Worm (Caenorhabditis elegans): ENCODE results near the gene mut-14.
A peak's percentile ranks its signal among the peaks of the same experiment; 100 is the strongest.

The mut-14 gene

ce11 chrV:5696177-5696576, 35.7 kb upstream of the mut-14 start:
- TF ChIP-seq sea-1 (GFP tag; conservative IDR thresholded peaks at IDR 0.05) (no peak), ama-1 (optimal IDR thresholded peaks at IDR 0.05) (no peak), ets-7 (tag; optimal IDR thresholded peaks at IDR 0.05) (no peak), tbx-11 (GFP tag; IDR thresholded peaks at IDR 0.05) (no peak), flt-1 (GFP tag; IDR thresholded peaks at IDR 0.05) (no peak), ceh-36 (tag; optimal IDR thresholded peaks at IDR 0.05) (no peak), hnd-1 (tag; optimal IDR thresholded peaks at IDR 0.05) (no peak), hmbx-1 (tag; optimal IDR thresholded peaks at IDR 0.05) (no peak)

- no peak for TF ChIP-seq hnd-1 (tag; optimal IDR thresholded peaks at IDR 0.05)
- no peak for TF ChIP-seq tra-4 (tag; optimal IDR thresholded peaks at IDR 0.05)
- no peak for TF ChIP-seq sea-1 (GFP tag; conservative IDR thresholded peaks at IDR 0.05)
- no peak for TF ChIP-seq aly-1 (tag; optimal IDR thresholded peaks at IDR 0.05)
- no peak for TF ChIP-seq ceh-36 (tag; optimal IDR thresholded peaks at IDR 0.05)
- TF ChIP-seq tbx-37 (GFP tag; conservative IDR thresholded peaks at IDR 0.05): no peak
- TF ChIP-seq ceh-13 (GFP tag; optimal IDR thresholded peaks at IDR 0.05): no peak
- no peak for TF ChIP-seq F13C5.2 (tag; optimal IDR thresholded peaks at IDR 0.05)
- no peak for TF ChIP-seq B0310.2 (tag; optimal IDR thresholded peaks at IDR 0.05)
These were observed 35.1 kb upstream of the mut-14 start for ce11 chrV:5695635-5696034.

DNA sequence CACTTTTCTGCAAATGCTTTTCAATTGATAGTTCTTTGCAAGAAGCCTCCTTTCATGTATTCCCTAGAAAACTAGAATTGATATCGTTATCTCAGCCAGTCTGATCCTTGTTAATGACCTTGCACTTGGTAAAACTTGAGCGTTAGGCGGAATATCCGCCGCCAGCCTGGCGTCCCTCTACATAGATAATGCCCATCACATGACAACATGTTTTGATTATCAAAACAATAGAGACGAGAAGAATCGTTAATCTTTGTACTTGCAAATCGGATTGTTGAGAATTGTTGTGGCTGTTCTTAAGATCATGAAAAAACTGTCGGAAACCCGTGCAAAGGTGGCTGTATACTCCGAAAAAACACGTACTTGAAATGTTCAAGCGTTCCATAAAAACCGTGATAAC, 33.1 kb upstream of the mut-14 start:
- TF ChIP-seq hmg-4 (GFP tag; optimal IDR thresholded peaks at IDR 0.05) (no peak), hnd-1 (tag; optimal IDR thresholded peaks at IDR 0.05) (no peak), B0310.2 (tag; optimal IDR thresholded peaks at IDR 0.05) (no peak), flt-1 (GFP tag; IDR thresholded peaks at IDR 0.05) (no peak), tbx-11 (GFP tag; IDR thresholded peaks at IDR 0.05) (no peak), ceh-36 (tag; optimal IDR thresholded peaks at IDR 0.05) (no peak), scrt-1 (GFP tag; IDR thresholded peaks at IDR 0.05) (no peak), ceh-13 (GFP tag; optimal IDR thresholded peaks at IDR 0.05) (no peak), pes-1 (GFP tag; IDR thresholded peaks at IDR 0.05) (no peak)

DNA sequence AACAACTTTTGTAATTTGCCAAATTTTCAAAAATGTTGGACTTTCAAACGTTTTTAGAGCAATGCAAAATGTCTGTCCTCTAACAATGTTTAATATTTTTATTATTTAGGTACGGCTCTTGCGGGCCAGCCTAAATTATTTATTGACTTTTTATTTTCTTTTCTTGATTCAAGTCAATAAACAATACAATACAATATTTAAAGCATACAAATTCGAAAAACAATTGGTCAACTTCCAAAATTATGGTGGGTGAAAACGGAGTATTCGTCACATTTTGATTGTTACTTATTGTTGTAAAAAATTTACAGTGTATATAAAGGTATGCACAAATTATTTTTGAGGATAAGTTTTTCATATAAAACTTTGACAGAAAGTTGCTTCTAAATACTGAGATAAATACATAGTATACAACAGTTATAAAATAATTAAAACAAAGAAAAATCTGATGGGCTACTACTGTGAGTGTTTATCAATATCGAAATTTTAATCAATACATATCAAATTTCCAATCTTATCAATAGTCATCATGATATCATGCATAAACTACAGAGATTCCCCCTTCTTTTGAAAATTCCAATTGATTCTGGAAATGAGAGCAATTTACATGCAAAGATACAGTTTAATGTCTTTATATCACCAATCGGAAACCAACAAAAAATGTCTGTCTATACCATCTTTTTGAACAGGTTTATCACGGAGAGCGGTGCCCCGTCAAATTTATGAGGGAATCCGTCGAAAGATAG, 31.3 kb upstream of the mut-14 start, which contains the start of gene F25B4.8:
TSS of gene F25B4.8 (minus strand) at position 51 of the 743 bp plus-strand sequence.
- TF ChIP-seq flt-1 (GFP tag; IDR thresholded peaks at IDR 0.05) (no peak), aly-1 (tag; optimal IDR thresholded peaks at IDR 0.05) (no peak), pes-1 (GFP tag; IDR thresholded peaks at IDR 0.05) (no peak), F13C5.2 (tag; optimal IDR thresholded peaks at IDR 0.05) (no peak), hmg-4 (GFP tag; optimal IDR thresholded peaks at IDR 0.05) (no peak), ama-1 (optimal IDR thresholded peaks at IDR 0.05) (no peak), tra-4 (tag; optimal IDR thresholded peaks at IDR 0.05) (no peak), ets-7 (tag; optimal IDR thresholded peaks at IDR 0.05) (no peak), sea-1 (GFP tag; conservative IDR thresholded peaks at IDR 0.05) (no peak), hnd-1 (tag; optimal IDR thresholded peaks at IDR 0.05) (no peak), ceh-13 (GFP tag; optimal IDR thresholded peaks at IDR 0.05) (no peak)

ce11 chrV:5687115-5687979, 26.8 kb upstream of the mut-14 start, which contains the start of gene F25B4.7:
TSS of gene F25B4.7 (minus strand) at chrV:5687226.
- TF ChIP-seq ceh-13 (GFP tag; optimal IDR thresholded peaks at IDR 0.05): no peak
- no peak for TF ChIP-seq F13C5.2 (tag; optimal IDR thresholded peaks at IDR 0.05)
- no peak for TF ChIP-seq aly-1 (tag; optimal IDR thresholded peaks at IDR 0.05)
- no peak for TF ChIP-seq B0310.2 (tag; optimal IDR thresholded peaks at IDR 0.05)
- TF ChIP-seq scrt-1 (GFP tag; IDR thresholded peaks at IDR 0.05): no peak

DNA sequence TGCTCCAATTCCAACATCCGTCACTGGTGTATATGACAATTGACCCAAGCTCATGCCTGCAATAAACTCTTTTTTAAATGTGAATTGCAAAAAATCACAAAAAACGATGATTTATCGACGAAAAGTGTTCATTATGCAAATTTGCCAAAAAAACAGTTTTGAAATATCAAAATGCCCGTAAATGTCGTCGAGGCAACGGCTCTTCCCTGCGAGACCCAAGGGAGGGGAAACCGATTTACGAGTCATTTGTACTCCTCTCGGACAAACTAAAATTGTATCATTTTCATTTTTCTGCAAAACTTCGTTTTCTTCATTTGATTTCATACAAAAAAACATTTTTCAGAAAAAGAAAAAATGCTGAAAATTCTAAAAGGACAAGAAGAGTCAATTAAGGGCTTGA, 24.0 kb upstream of the mut-14 start, which contains the start of the genes hmgs-1 and F25B4.4:
TSS of gene hmgs-1 (minus strand) at position 56 of the 400 bp plus-strand sequence.
TSS of gene F25B4.4 (plus strand) at position 340 of the 400 bp plus-strand sequence.
- TF ChIP-seq pes-1 (GFP tag; IDR thresholded peaks at IDR 0.05) (0 out of 2 replicates have a peak, but pooled peaks have one; percentile 50), flt-1 (GFP tag; IDR thresholded peaks at IDR 0.05) (no peak), tbx-37 (GFP tag; conservative IDR thresholded peaks at IDR 0.05) (no peak), F13C5.2 (tag; optimal IDR thresholded peaks at IDR 0.05) (peak; percentile 42), scrt-1 (GFP tag; IDR thresholded peaks at IDR 0.05) (no peak)

DNA sequence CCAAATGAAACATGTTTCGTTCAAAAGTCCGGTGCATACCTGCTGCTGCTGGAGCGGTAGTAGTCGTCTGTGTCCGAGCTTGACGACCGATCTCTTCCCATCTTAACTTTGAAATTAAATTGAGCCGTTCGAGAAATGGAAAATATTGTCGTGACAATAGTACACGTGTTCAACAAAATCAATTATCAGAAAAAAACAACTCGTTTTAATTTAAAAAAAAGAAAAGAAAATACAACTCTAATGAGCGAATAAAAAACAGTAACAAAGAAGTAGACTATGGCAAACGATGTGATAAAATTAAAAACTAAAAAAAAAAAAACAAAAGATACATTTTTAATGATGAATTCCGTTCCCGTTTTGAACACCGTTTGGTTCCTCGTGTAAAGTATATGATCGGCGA, 22.0 kb upstream of the mut-14 start, which contains the start of gene prp-39:
TSS of gene prp-39 (minus strand) at position 101 of the 400 bp plus-strand sequence.
- no peak for TF ChIP-seq flt-1 (GFP tag; IDR thresholded peaks at IDR 0.05)
- no peak for TF ChIP-seq ceh-13 (GFP tag; optimal IDR thresholded peaks at IDR 0.05)
- no peak for TF ChIP-seq ama-1 (optimal IDR thresholded peaks at IDR 0.05)
- no peak for TF ChIP-seq B0310.2 (tag; optimal IDR thresholded peaks at IDR 0.05)
- no peak for TF ChIP-seq sea-1 (GFP tag; conservative IDR thresholded peaks at IDR 0.05)
- no peak for TF ChIP-seq tbx-37 (GFP tag; conservative IDR thresholded peaks at IDR 0.05)

ce11 chrV:5677947-5678346, 17.4 kb upstream of the mut-14 start:
- no peak for TF ChIP-seq tra-4 (tag; optimal IDR thresholded peaks at IDR 0.05)
- no peak for TF ChIP-seq hmg-4 (GFP tag; optimal IDR thresholded peaks at IDR 0.05)
- TF ChIP-seq scrt-1 (GFP tag; IDR thresholded peaks at IDR 0.05): no peak
- TF ChIP-seq ama-1 (optimal IDR thresholded peaks at IDR 0.05): no peak
- TF ChIP-seq hnd-1 (tag; optimal IDR thresholded peaks at IDR 0.05): no peak
- TF ChIP-seq hmbx-1 (tag; optimal IDR thresholded peaks at IDR 0.05): no peak
- TF ChIP-seq ceh-13 (GFP tag; optimal IDR thresholded peaks at IDR 0.05): no peak
- TF ChIP-seq tbx-11 (GFP tag; IDR thresholded peaks at IDR 0.05): no peak
- no peak for TF ChIP-seq flt-1 (GFP tag; IDR thresholded peaks at IDR 0.05)
- TF ChIP-seq ets-7 (tag; optimal IDR thresholded peaks at IDR 0.05): no peak
- no peak for TF ChIP-seq F13C5.2 (tag; optimal IDR thresholded peaks at IDR 0.05)
- TF ChIP-seq pes-1 (GFP tag; IDR thresholded peaks at IDR 0.05): no peak
- TF ChIP-seq tbx-37 (GFP tag; conservative IDR thresholded peaks at IDR 0.05): no peak
- no peak for TF ChIP-seq ceh-36 (tag; optimal IDR thresholded peaks at IDR 0.05)
- TF ChIP-seq aly-1 (tag; optimal IDR thresholded peaks at IDR 0.05): no peak
- no peak for TF ChIP-seq B0310.2 (tag; optimal IDR thresholded peaks at IDR 0.05)
- no peak for TF ChIP-seq sea-1 (GFP tag; conservative IDR thresholded peaks at IDR 0.05)
